Worm (Caenorhabditis elegans): ENCODE results near the gene srh-119.

Gene srh-119

ce11 chrV:17009342-17010064 lies 37.3 kb downstream of the srh-119 start, which contains the start of the genes clc-12 and clec-240:
clc-12 (minus strand) TSS chrV:17009388.
clec-240 (plus strand) TSS chrV:17010014.
- TF ChIP-seq lin-13 (tag; optimal IDR thresholded peaks at IDR 0.05) (no peak), ces-1 (GFP tag; optimal IDR thresholded peaks at IDR 0.05) (no peak), blmp-1 (tag; optimal IDR thresholded peaks at IDR 0.05) (no peak), unc-120 (tag; optimal IDR thresholded peaks at IDR 0.05; ENCODE audit: poor library complexity, severe bottlenecking) (no peak), sptf-1 (tag; optimal IDR thresholded peaks at IDR 0.05) (no peak), ztf-11 (tag; optimal IDR thresholded peaks at IDR 0.05) (no peak), nhr-237 (tag; optimal IDR thresholded peaks at IDR 0.05) (no peak), drap-1 (GFP tag; optimal IDR thresholded peaks at IDR 0.05) (no peak), nhr-12 (tag; optimal IDR thresholded peaks at IDR 0.05) (no peak), hlh-1 (tag; optimal IDR thresholded peaks at IDR 0.05) (no peak), ceh-43 (GFP tag; optimal IDR thresholded peaks at IDR 0.05) (no peak), bed-3 (GFP tag; optimal IDR thresholded peaks at IDR 0.05) (no peak), elt-1 (tag; optimal IDR thresholded peaks at IDR 0.05; ENCODE audit: borderline replicate concordance, insufficient read depth) (no peak), ham-2 (GFP tag; optimal IDR thresholded peaks at IDR 0.05) (no peak), ceh-83 (GFP tag; optimal IDR thresholded peaks at IDR 0.05) (no peak), cnd-1 (tag; optimal IDR thresholded peaks at IDR 0.05) (no peak)

- TF ChIP-seq blmp-1 (tag; optimal IDR thresholded peaks at IDR 0.05) (no peak), ceh-43 (GFP tag; optimal IDR thresholded peaks at IDR 0.05) (no peak), lin-32 (GFP tag; optimal IDR thresholded peaks at IDR 0.05) (no peak), cnd-1 (tag; optimal IDR thresholded peaks at IDR 0.05) (no peak), ztf-11 (tag; optimal IDR thresholded peaks at IDR 0.05) (no peak), nhr-12 (tag; optimal IDR thresholded peaks at IDR 0.05) (no peak), tbx-8 (GFP tag; optimal IDR thresholded peaks at IDR 0.05) (no peak), unc-120 (tag; optimal IDR thresholded peaks at IDR 0.05; ENCODE audit: poor library complexity, severe bottlenecking) (no peak), zip-8 (tag; optimal IDR thresholded peaks at IDR 0.05) (no peak)
Measured at ce11 chrV:17013232-17013631, 41.0 kb downstream of the srh-119 start, which contains the start of gene clec-241. clec-241 (minus strand) TSS chrV:17013332.

ce11 chrV:17014050-17014449 lies 41.8 kb downstream of the srh-119 start, which contains the start of gene clc-13:
clc-13 (plus strand) TSS chrV:17014408.
- TF ChIP-seq blmp-1 (tag; optimal IDR thresholded peaks at IDR 0.05) (no peak), nhr-28 (tag; optimal IDR thresholded peaks at IDR 0.05) (no peak), lsy-2 (tag; optimal IDR thresholded peaks at IDR 0.05) (no peak), zip-8 (tag; optimal IDR thresholded peaks at IDR 0.05) (no peak), nhr-237 (tag; optimal IDR thresholded peaks at IDR 0.05) (no peak), lin-32 (GFP tag; optimal IDR thresholded peaks at IDR 0.05) (no peak), bed-3 (GFP tag; optimal IDR thresholded peaks at IDR 0.05) (no peak), mls-2 (tag; optimal IDR thresholded peaks at IDR 0.05) (no peak), sptf-1 (tag; optimal IDR thresholded peaks at IDR 0.05) (no peak), elt-3 (tag; optimal IDR thresholded peaks at IDR 0.05) (no peak), sem-2 (GFP tag; optimal IDR thresholded peaks at IDR 0.05) (no peak), unc-62 (GFP tag; optimal IDR thresholded peaks at IDR 0.05) (no peak), tbx-8 (GFP tag; optimal IDR thresholded peaks at IDR 0.05) (no peak)

- TF ChIP-seq ztf-11 (tag; optimal IDR thresholded peaks at IDR 0.05) (no peak), nhr-2 (tag; optimal IDR thresholded peaks at IDR 0.05) (no peak), sptf-1 (tag; optimal IDR thresholded peaks at IDR 0.05) (no peak), ceh-83 (GFP tag; optimal IDR thresholded peaks at IDR 0.05) (no peak), tbx-8 (GFP tag; optimal IDR thresholded peaks at IDR 0.05) (no peak), unc-120 (tag; optimal IDR thresholded peaks at IDR 0.05; ENCODE audit: poor library complexity, severe bottlenecking) (no peak), sem-2 (GFP tag; optimal IDR thresholded peaks at IDR 0.05) (no peak), elt-3 (tag; optimal IDR thresholded peaks at IDR 0.05) (no peak), nhr-237 (tag; optimal IDR thresholded peaks at IDR 0.05) (no peak), lin-32 (GFP tag; optimal IDR thresholded peaks at IDR 0.05) (no peak), elt-1 (tag; optimal IDR thresholded peaks at IDR 0.05; ENCODE audit: borderline replicate concordance, insufficient read depth) (no peak), ham-2 (GFP tag; optimal IDR thresholded peaks at IDR 0.05) (no peak), hlh-1 (tag; optimal IDR thresholded peaks at IDR 0.05) (no peak)
Measured at ce11 chrV:17016787-17017186, 44.6 kb downstream of the srh-119 start, which contains the start of gene srh-97. srh-97 (plus strand) TSS chrV:17017087.

ce11 chrV:17019690-17020089 lies 47.5 kb downstream of the srh-119 start, which contains the start of gene F49H6.17:
F49H6.17 (plus strand) TSS chrV:17019990.
- TF ChIP-seq blmp-1 (tag; optimal IDR thresholded peaks at IDR 0.05), result no peak
- no peak for TF ChIP-seq drap-1 (GFP tag; optimal IDR thresholded peaks at IDR 0.05)
- no peak for TF ChIP-seq ham-2 (GFP tag; optimal IDR thresholded peaks at IDR 0.05)
- no peak for TF ChIP-seq M03D4.4 (tag; optimal IDR thresholded peaks at IDR 0.05)
- no peak for TF ChIP-seq unc-62 (GFP tag; optimal IDR thresholded peaks at IDR 0.05)
- no peak for TF ChIP-seq ceh-83 (GFP tag; optimal IDR thresholded peaks at IDR 0.05)
- no peak for TF ChIP-seq nhr-76 (tag; optimal IDR thresholded peaks at IDR 0.05)
- no peak for TF ChIP-seq elt-1 (tag; optimal IDR thresholded peaks at IDR 0.05; ENCODE audit: borderline replicate concordance, insufficient read depth)
- no peak for TF ChIP-seq snpc-4 (tag; optimal IDR thresholded peaks at IDR 0.05)
- TF ChIP-seq lin-13 (tag; optimal IDR thresholded peaks at IDR 0.05), result no peak
- no peak for TF ChIP-seq elt-3 (tag; optimal IDR thresholded peaks at IDR 0.05)
- no peak for TF ChIP-seq lin-32 (GFP tag; optimal IDR thresholded peaks at IDR 0.05)
- TF ChIP-seq pha-4 (tag; optimal IDR thresholded peaks at IDR 0.05), result no peak
- no peak for TF ChIP-seq nhr-12 (tag; optimal IDR thresholded peaks at IDR 0.05)
- no peak for TF ChIP-seq cnd-1 (tag; optimal IDR thresholded peaks at IDR 0.05)
- no peak for TF ChIP-seq ces-1 (GFP tag; optimal IDR thresholded peaks at IDR 0.05)
- no peak for TF ChIP-seq nhr-237 (tag; optimal IDR thresholded peaks at IDR 0.05)

All from whole organism, mixed stage, embryonic.